Fruit fly (Drosophila melanogaster) whole organism, prepupa: ENCODE results near the gene Cbs.

ENCODE experiments used
- CG10631 ChIP-seq: fragments of 200-800 bp; sonication (Bioruptor generic); optimal IDR thresholded peaks from 2 replicates; lab custom pipeline; 2016; ENCODE audit warnings: missing biosample characterization, missing genetic modification characterization
- CG11762 ChIP-seq: fragments of 200-800 bp; sonication (Bioruptor generic); optimal IDR thresholded peaks from 3 replicates; lab custom pipeline; 2016; ENCODE audit warnings: missing biosample characterization, missing genetic modification characterization; ENCODE audit not compliant: insufficient read depth
- CG11902 ChIP-seq: fragments of 200-800 bp; sonication (Bioruptor generic); optimal IDR thresholded peaks from 3 replicates; lab custom pipeline; 2016; ENCODE audit warnings: missing biosample characterization, missing genetic modification characterization
- CG16779 ChIP-seq: fragments of 200-800 bp; sonication (Bioruptor generic); optimal IDR thresholded peaks from 3 replicates; lab custom pipeline; 2017; ENCODE audit warnings: missing biosample characterization, mild to moderate bottlenecking, missing genetic modification characterization
- CG3032 ChIP-seq: fragments of 200-800 bp; optimal IDR thresholded peaks from 2 replicates; lab custom pipeline; 2019; ENCODE audit warnings: missing biosample characterization, mild to moderate bottlenecking, missing genetic modification characterization, moderate library complexity
- CG31627 ChIP-seq: fragments of 200-800 bp; sonication (Bioruptor generic); optimal IDR thresholded peaks from 3 replicates; lab custom pipeline; 2016; ENCODE audit warnings: missing biosample characterization, missing genetic modification characterization
- CG32006 ChIP-seq: fragments of 200-800 bp; sonication (Bioruptor generic); optimal IDR thresholded peaks from 3 replicates; lab custom pipeline; 2017; ENCODE audit warnings: missing biosample characterization, mild to moderate bottlenecking, missing genetic modification characterization
- CG34406 ChIP-seq: fragments of 200-800 bp; sonication (Bioruptor generic); optimal IDR thresholded peaks from 3 replicates; lab custom pipeline; 2016; ENCODE audit warnings: missing biosample characterization, missing genetic modification characterization
- CG4318 ChIP-seq: fragments of 200-800 bp; sonication (Bioruptor generic); optimal IDR thresholded peaks from 3 replicates; lab custom pipeline; 2017; ENCODE audit warnings: missing biosample characterization, mild to moderate bottlenecking, missing genetic modification characterization
- CG6163 ChIP-seq: fragments of 200-800 bp; sonication (Bioruptor generic); IDR thresholded peaks from 3 replicates; pipeline ENCODE4 v1.3.6; 2022; ENCODE audit warnings: missing biosample characterization, missing genetic modification characterization
- CG6276 ChIP-seq: fragments of 200-800 bp; sonication (Bioruptor generic); optimal IDR thresholded peaks from 2 replicates; lab custom pipeline; 2017; ENCODE audit warnings: missing biosample characterization, mild to moderate bottlenecking, missing genetic modification characterization
- CG6792 ChIP-seq: fragments of 200-800 bp; sonication (Bioruptor generic); optimal IDR thresholded peaks from 3 replicates; lab custom pipeline; 2016; ENCODE audit warnings: missing biosample characterization, missing genetic modification characterization
- CG6808 ChIP-seq: fragments of 200-800 bp; sonication (Bioruptor generic); optimal IDR thresholded peaks from 3 replicates; lab custom pipeline; 2017; ENCODE audit warnings: missing biosample characterization, missing genetic modification characterization, mild to moderate bottlenecking, moderate library complexity, missing genetic modification reagents
- CG6854 ChIP-seq: fragments of 200-800 bp; sonication (Bioruptor generic); optimal IDR thresholded peaks from 2 replicates; lab custom pipeline; 2017; ENCODE audit warnings: missing biosample characterization, mild to moderate bottlenecking, missing genetic modification characterization
- CG7368 ChIP-seq: fragments of 200-800 bp; sonication (Bioruptor generic); optimal IDR thresholded peaks from 3 replicates; lab custom pipeline; 2016; ENCODE audit warnings: missing biosample characterization, missing genetic modification characterization
- CG8319 ChIP-seq: fragments of 200-800 bp; sonication (Bioruptor generic); optimal IDR thresholded peaks from 3 replicates; lab custom pipeline; 2016; ENCODE audit warnings: missing biosample characterization, missing genetic modification characterization
- CG8632 ChIP-seq: fragments of 200-800 bp; sonication (Bioruptor generic); optimal IDR thresholded peaks from 3 replicates; lab custom pipeline; 2016; ENCODE audit warnings: missing biosample characterization, missing genetic modification characterization
- Eip75B ChIP-seq: fragments of 200-800 bp; sonication (Bioruptor generic); optimal IDR thresholded peaks from 3 replicates; lab custom pipeline; 2016; ENCODE audit warnings: missing biosample characterization, missing genetic modification characterization
- Eip93F ChIP-seq: fragments of 200-800 bp; sonication (Bioruptor generic); optimal IDR thresholded peaks from 2 replicates; lab custom pipeline; 2016; ENCODE audit warnings: missing biosample characterization, mild to moderate bottlenecking, missing genetic modification characterization
- Ets21C ChIP-seq: fragments of 200-800 bp; sonication (Bioruptor generic); optimal IDR thresholded peaks from 3 replicates; lab custom pipeline; 2016; ENCODE audit warnings: missing biosample characterization, missing genetic modification characterization
- Ets96B ChIP-seq: fragments of 200-800 bp; optimal IDR thresholded peaks from 2 replicates; lab custom pipeline; 2019; ENCODE audit warnings: missing biosample characterization, mild to moderate bottlenecking, missing genetic modification characterization, moderate library complexity
- Hr38 ChIP-seq: sonication (Bioruptor generic); optimal IDR thresholded peaks from 2 replicates; lab custom pipeline; 2016; ENCODE audit warnings: missing biosample characterization, missing genetic modification characterization
- Lpt ChIP-seq: fragments of 200-800 bp; sonication (Bioruptor generic); optimal IDR thresholded peaks from 3 replicates; lab custom pipeline; 2016; ENCODE audit warnings: missing biosample characterization, missing genetic modification characterization
- Met ChIP-seq: fragments of 200-800 bp; sonication (Bioruptor generic); optimal IDR thresholded peaks from 3 replicates; lab custom pipeline; 2016; ENCODE audit warnings: missing biosample characterization, missing genetic modification characterization
- OdsH ChIP-seq: fragments of 200-800 bp; sonication (Bioruptor generic); optimal IDR thresholded peaks from 3 replicates; lab custom pipeline; 2016; ENCODE audit warnings: missing biosample characterization, missing genetic modification characterization
- Smox ChIP-seq: fragments of 200-800 bp; sonication (Bioruptor generic); optimal IDR thresholded peaks from 3 replicates; lab custom pipeline; 2016; ENCODE audit warnings: missing biosample characterization, missing genetic modification characterization
- Sox102F ChIP-seq: fragments of 200-800 bp; sonication (Bioruptor generic); optimal IDR thresholded peaks from 2 replicates; lab custom pipeline; 2016; ENCODE audit warnings: missing biosample characterization, mild to moderate bottlenecking, missing genetic modification characterization
- Sox15 ChIP-seq: fragments of 200-800 bp; sonication (Bioruptor generic); optimal IDR thresholded peaks from 3 replicates; lab custom pipeline; 2016; ENCODE audit warnings: missing biosample characterization, missing genetic modification characterization
- achi ChIP-seq: fragments of 200-800 bp; sonication (Bioruptor generic); optimal IDR thresholded peaks from 3 replicates; lab custom pipeline; 2016; ENCODE audit warnings: missing biosample characterization, missing genetic modification characterization
- dac ChIP-seq: fragments of 200-800 bp; sonication (Bioruptor generic); optimal IDR thresholded peaks from 2 replicates; lab custom pipeline; 2017; ENCODE audit warnings: missing biosample characterization, mild to moderate bottlenecking, missing genetic modification characterization
- fd59A ChIP-seq: fragments of 200-800 bp; sonication (Bioruptor generic); optimal IDR thresholded peaks from 2 replicates; lab custom pipeline; 2017; ENCODE audit warnings: missing biosample characterization, mild to moderate bottlenecking, missing genetic modification characterization, missing genetic modification reagents
- salr ChIP-seq, 2 experiments: fragments of 200-800 bp; sonication (Bioruptor generic); optimal IDR thresholded peaks; 3 replicates each; lab custom pipeline; 2016 to 2018; ENCODE audit warnings: missing biosample characterization in 2 of 2, missing genetic modification characterization in 2 of 2, mild to moderate bottlenecking in 1 of 2
- ss ChIP-seq, 2 experiments: fragments of 200-800 bp; sonication (Bioruptor generic); optimal IDR thresholded peaks; 2 replicates in 1 of 2; 3 replicates in 1 of 2; lab custom pipeline; 2017 to 2018; ENCODE audit warnings: mild to moderate bottlenecking in 2 of 2, missing biosample characterization in 2 of 2, missing genetic modification characterization in 2 of 2, moderate library complexity in 1 of 2
- svp ChIP-seq: fragments of 200-800 bp; sonication (Bioruptor generic); peaks from one replicate; lab custom pipeline; 2016; ENCODE audit warnings: missing biosample characterization, missing genetic modification characterization
- topi ChIP-seq: fragments of 200-800 bp; sonication (Bioruptor generic); optimal IDR thresholded peaks from 3 replicates; lab custom pipeline; 2016; ENCODE audit warnings: missing biosample characterization, missing genetic modification characterization
- vri ChIP-seq: fragments of 200-800 bp; sonication (Bioruptor generic); optimal IDR thresholded peaks from 3 replicates; lab custom pipeline; 2016; ENCODE audit warnings: missing biosample characterization, mild to moderate bottlenecking, missing genetic modification characterization

Gene Cbs

DNA sequence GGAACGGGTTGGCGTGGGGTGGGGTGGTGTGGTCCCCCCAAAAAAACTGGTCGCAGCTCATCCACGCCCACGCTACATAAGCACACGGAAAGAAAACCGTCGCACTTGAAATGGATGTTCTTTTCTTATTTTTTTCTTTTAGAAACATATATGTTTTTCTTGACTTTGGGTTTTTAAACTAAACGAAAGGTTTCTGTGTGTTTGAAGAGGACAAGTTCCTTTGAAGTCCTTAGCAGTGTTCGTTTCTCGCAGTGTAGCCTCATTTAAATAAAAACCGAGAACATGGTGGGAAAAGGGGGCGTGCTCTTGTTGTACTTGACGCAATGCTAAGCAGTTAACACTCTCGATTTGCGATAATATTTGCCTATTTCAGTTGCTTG is 29.4 kb downstream of the Cbs start (continued):
- TF ChIP-seq CG32006 (GFP tag; lab: Kevin White, UChicago) (peak; percentile 79), Eip93F (GFP tag; lab: Kevin White, UChicago) (no peak), topi (peak; percentile 49), CG6808 (GFP tag; lab: Kevin White, UChicago) (peak; percentile 5), CG8319 (peak; percentile 3), Sox15 (GFP tag; lab: Kevin White, UChicago) (peak; percentile 24), svp (GFP tag; lab: Kevin White, UChicago) (peak; percentile 83), CG7368 (GFP tag; lab: Kevin White, UChicago) (peak; percentile 29), achi (GFP tag; lab: Kevin White, UChicago) (peak; percentile 66), CG6854 (GFP tag; lab: Kevin White, UChicago) (no peak), CG11762 (peak; percentile 40), Sox102F (GFP tag; lab: Kevin White, UChicago) (peak; percentile 72), CG4318 (GFP tag; lab: Kevin White, UChicago) (peak; percentile 64), CG6792 (GFP tag; lab: Kevin White, UChicago) (peak; percentile 59), CG11902 (GFP tag; lab: Kevin White, UChicago) (peak; percentile 27), CG6163 (GFP tag; lab: Robert Waterston, UW) (peak; percentile 86), Lpt (GFP tag; lab: Kevin White, UChicago) (peak; percentile 76), Hr38 (GFP tag; lab: Kevin White, UChicago) (no peak), salr (GFP tag; optimal IDR thresholded peaks at IDR 0.05; lab: Kevin White, UChicago) (peak; percentile 11 to 26), Eip75B (peak; percentile 58), CG10631 (GFP tag; lab: Kevin White, UChicago) (peak; percentile 61)

DNA sequence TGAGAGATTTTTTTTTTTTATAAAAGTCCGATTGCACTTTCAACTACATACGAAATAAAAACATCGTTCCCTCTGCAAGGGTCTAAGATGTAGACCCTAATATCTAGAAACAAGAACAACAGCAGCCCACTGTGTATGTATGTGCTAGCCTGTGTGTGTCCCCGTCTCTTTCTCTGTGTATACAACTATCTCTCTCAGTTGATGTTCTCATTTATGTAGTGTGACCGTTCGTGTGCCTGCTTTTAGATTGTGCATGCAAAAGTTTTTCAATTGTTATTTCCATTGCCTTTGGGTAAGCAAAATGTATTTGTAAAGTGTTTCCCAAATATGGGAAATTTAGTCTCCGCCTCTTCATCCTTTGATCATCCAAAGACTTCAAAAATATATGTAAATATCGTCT is 35.4 kb downstream of the Cbs start:
- no peak for TF ChIP-seq Lpt (GFP tag; lab: Kevin White, UChicago)
- no peak for TF ChIP-seq Eip93F (GFP tag; lab: Kevin White, UChicago)
- no peak for TF ChIP-seq CG6276 (GFP tag; lab: Kevin White, UChicago)
- no peak for TF ChIP-seq CG31627 (GFP tag; lab: Kevin White, UChicago)
- no peak for TF ChIP-seq Ets96B (tag; lab: Kevin White, UChicago)
- TF ChIP-seq dac (GFP tag; lab: Kevin White, UChicago): no peak
- TF ChIP-seq CG6808 (GFP tag; lab: Kevin White, UChicago): no peak
- TF ChIP-seq fd59A (GFP tag; lab: Kevin White, UChicago): no peak
- TF ChIP-seq Met (GFP tag; lab: Kevin White, UChicago): no peak
- no peak for TF ChIP-seq CG6163 (GFP tag; lab: Robert Waterston, UW)
- no peak for TF ChIP-seq CG3032
- TF ChIP-seq Smox (GFP tag; lab: Kevin White, UChicago): no peak
- TF ChIP-seq CG10631 (GFP tag; lab: Kevin White, UChicago): no peak
- TF ChIP-seq CG16779 (tag; lab: Kevin White, UChicago): no peak
- no peak for TF ChIP-seq svp (GFP tag; lab: Kevin White, UChicago)
- TF ChIP-seq Ets21C: no peak
- TF ChIP-seq CG34406 (GFP tag; lab: Kevin White, UChicago): no peak
- no peak for TF ChIP-seq CG4318 (GFP tag; lab: Kevin White, UChicago)

DNA sequence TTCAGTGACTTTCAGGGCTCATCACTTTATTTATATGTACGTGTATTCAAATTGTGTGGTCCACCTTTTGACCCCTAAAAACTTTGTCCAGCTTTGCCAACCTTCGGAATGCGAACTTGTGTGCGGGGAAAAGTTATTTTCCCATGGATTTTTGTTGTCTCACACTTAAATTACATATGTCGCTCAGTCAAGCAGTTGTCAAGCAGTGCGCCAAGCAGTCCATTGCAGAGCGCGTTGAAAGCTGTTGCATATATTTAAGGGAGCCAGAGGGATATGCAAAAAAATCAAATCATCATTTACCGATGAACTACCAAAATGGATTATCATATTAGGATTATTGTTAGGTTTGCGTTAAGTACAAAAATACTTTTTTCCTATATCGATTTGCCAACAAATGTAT is 38.3 kb downstream of the Cbs start:
- no peak for TF ChIP-seq CG31627 (GFP tag; lab: Kevin White, UChicago)
- no peak for TF ChIP-seq Eip75B
- no peak for TF ChIP-seq Eip93F (GFP tag; lab: Kevin White, UChicago)
- no peak for TF ChIP-seq Hr38 (GFP tag; lab: Kevin White, UChicago)
- no peak for TF ChIP-seq svp (GFP tag; lab: Kevin White, UChicago)
- TF ChIP-seq CG6792 (GFP tag; lab: Kevin White, UChicago): no peak
- no peak for TF ChIP-seq ss (GFP tag; optimal IDR thresholded peaks at IDR 0.05; lab: Kevin White, UChicago)
- TF ChIP-seq CG11762: no peak
- TF ChIP-seq OdsH (GFP tag; lab: Kevin White, UChicago): no peak
- TF ChIP-seq vri (GFP tag; lab: Kevin White, UChicago): no peak
- TF ChIP-seq Lpt (GFP tag; lab: Kevin White, UChicago): no peak
- no peak for TF ChIP-seq CG8632 (GFP tag; lab: Kevin White, UChicago)
- TF ChIP-seq, all 60 proteins: peak for 0
